Fruit fly (Drosophila melanogaster) whole organism, embryonic: ENCODE measurements around the gene AlkB.
A peak's percentile ranks its signal among the peaks of the same experiment; 100 is the strongest.

Experiments
- B-H1 ChIP-seq: fragments of 200-800 bp; sonication (Bioruptor generic); IDR thresholded peaks from 3 replicates; pipeline ENCODE4 v1.3.6; 2022; ENCODE audit warnings: missing biosample characterization, missing genetic modification characterization
- Bteb2 ChIP-seq: fragments of 200-800 bp; sonication (Bioruptor generic); optimal IDR thresholded peaks from 2 replicates; lab custom pipeline; 2016; ENCODE audit warnings: missing biosample characterization, missing genetic modification characterization
- CG10321 ChIP-seq: fragments of 200-800 bp; sonication (Bioruptor generic); IDR thresholded peaks from 2 replicates; pipeline ENCODE4 v1.3.6; 2022; ENCODE audit warnings: missing biosample characterization, missing genetic modification characterization
- CG10979 ChIP-seq: fragments of 200-800 bp; sonication (Bioruptor generic); optimal IDR thresholded peaks from 2 replicates; lab custom pipeline; 2018; ENCODE audit warnings: missing biosample characterization, mild to moderate bottlenecking, missing genetic modification characterization, moderate library complexity
- CG11456 ChIP-seq: fragments of 200-800 bp; sonication (Bioruptor generic); IDR thresholded peaks from 3 replicates; pipeline ENCODE4 v1.3.6; 2022; ENCODE audit warnings: missing biosample characterization, missing genetic modification characterization
- CG11504 ChIP-seq: fragments of 200-800 bp; sonication (Bioruptor generic); optimal IDR thresholded peaks from 3 replicates; lab custom pipeline; 2019; ENCODE audit warnings: missing biosample characterization, mild to moderate bottlenecking, missing genetic modification characterization, moderate library complexity
- CG15073 ChIP-seq: fragments of 200-800 bp; sonication (Bioruptor generic); optimal IDR thresholded peaks from 2 replicates; lab custom pipeline; 2016; ENCODE audit warnings: missing biosample characterization, missing genetic modification characterization
- CG15601 ChIP-seq: fragments of 200-800 bp; sonication (Bioruptor generic); optimal IDR thresholded peaks from 3 replicates; lab custom pipeline; 2019; ENCODE audit warnings: missing biosample characterization, mild to moderate bottlenecking, missing genetic modification characterization, moderate library complexity
- CG17328 ChIP-seq: fragments of 200-800 bp; sonication (Bioruptor generic); IDR thresholded peaks from 2 replicates; pipeline ENCODE4 v1.3.6; 2022; ENCODE audit warnings: missing biosample characterization, missing genetic modification characterization
- CG17829 ChIP-seq: fragments of 200-800 bp; optimal IDR thresholded peaks from 2 replicates; lab custom pipeline; 2019; ENCODE audit warnings: missing biosample characterization, mild to moderate bottlenecking, missing genetic modification characterization, moderate library complexity
- CG2116 ChIP-seq: fragments of 200-800 bp; sonication (Bioruptor generic); optimal IDR thresholded peaks from 3 replicates; lab custom pipeline; 2018; ENCODE audit warnings: missing biosample characterization, mild to moderate bottlenecking, missing genetic modification characterization
- CG2129 ChIP-seq: fragments of 200-800 bp; sonication (Bioruptor generic); IDR thresholded peaks from 2 replicates; pipeline ENCODE4 v1.3.6; 2022; ENCODE audit warnings: missing biosample characterization, missing genetic modification characterization; ENCODE audit not compliant: partially characterized antibody
- CG2875 ChIP-seq: fragments of 200-800 bp; sonication (Bioruptor generic); optimal IDR thresholded peaks from 2 replicates; lab custom pipeline; 2017; ENCODE audit warnings: missing biosample characterization, mild to moderate bottlenecking, missing genetic modification characterization, missing genetic modification reagents
- CG30020 ChIP-seq: fragments of 200-800 bp; optimal IDR thresholded peaks from 2 replicates; lab custom pipeline; 2019; ENCODE audit warnings: missing biosample characterization, mild to moderate bottlenecking, missing genetic modification characterization, moderate library complexity
- CG3065 ChIP-seq: fragments of 200-800 bp; sonication (Bioruptor generic); optimal IDR thresholded peaks from 2 replicates; lab custom pipeline; 2016; ENCODE audit warnings: missing biosample characterization, missing genetic modification characterization
- CG3847 ChIP-seq: fragments of 200-800 bp; sonication (Bioruptor generic); IDR thresholded peaks from 2 replicates; pipeline ENCODE4 v1.3.6; 2022; ENCODE audit warnings: missing biosample characterization, missing genetic modification characterization
- CG4360 ChIP-seq: fragments of 200-800 bp; sonication (Bioruptor generic); IDR thresholded peaks from 2 replicates; pipeline ENCODE4 v1.3.6; 2022; ENCODE audit warnings: missing biosample characterization, missing genetic modification characterization
- CG5180 ChIP-seq: fragments of 200-800 bp; sonication (Bioruptor generic); optimal IDR thresholded peaks from 3 replicates; lab custom pipeline; 2017; ENCODE audit warnings: missing biosample characterization, missing genetic modification characterization, mild to moderate bottlenecking, moderate library complexity, missing genetic modification reagents
- CG6254 ChIP-seq: fragments of 200-800 bp; sonication (Bioruptor generic); optimal IDR thresholded peaks from 3 replicates; lab custom pipeline; 2017; ENCODE audit warnings: mild to moderate bottlenecking, missing biosample characterization, missing genetic modification reagents, missing genetic modification characterization
- CG7786 ChIP-seq: fragments of 200-800 bp; sonication (Bioruptor generic); optimal IDR thresholded peaks from 2 replicates; lab custom pipeline; 2016; ENCODE audit warnings: missing biosample characterization, missing genetic modification characterization
- CG9215 ChIP-seq: fragments of 200-800 bp; sonication (Bioruptor generic); IDR thresholded peaks from 2 replicates; pipeline ENCODE4 v1.3.6; 2022; ENCODE audit warnings: missing biosample characterization, missing genetic modification characterization
- CG9437 ChIP-seq: fragments of 200-800 bp; sonication (Bioruptor generic); optimal IDR thresholded peaks from 2 replicates; lab custom pipeline; 2018; ENCODE audit warnings: missing biosample characterization, mild to moderate bottlenecking, missing genetic modification characterization
- D19B ChIP-seq: fragments of 200-800 bp; sonication (Bioruptor generic); optimal IDR thresholded peaks from 2 replicates; lab custom pipeline; 2017; ENCODE audit warnings: missing biosample characterization, mild to moderate bottlenecking, missing genetic modification characterization
- Dad ChIP-seq: fragments of 200-800 bp; sonication (Bioruptor generic); optimal IDR thresholded peaks from 3 replicates; lab custom pipeline; 2016; ENCODE audit warnings: missing biosample characterization, missing genetic modification characterization
- Dbx ChIP-seq: fragments of 200-800 bp; sonication (Bioruptor generic); IDR thresholded peaks from 3 replicates; pipeline ENCODE4 v1.3.6; 2022; ENCODE audit warnings: missing biosample characterization, missing genetic modification characterization
- Doc2 ChIP-seq: fragments of 200-800 bp; sonication (Bioruptor generic); IDR thresholded peaks from 2 replicates; pipeline ENCODE4 v1.3.6; 2022; ENCODE audit warnings: missing biosample characterization, missing genetic modification characterization
- Drgx ChIP-seq: fragments of 200-800 bp; sonication (Bioruptor generic); IDR thresholded peaks from 2 replicates; pipeline ENCODE4 v1.3.6; 2022; ENCODE audit warnings: missing biosample characterization, missing genetic modification characterization
- Mes4 ChIP-seq: fragments of 200-800 bp; sonication (Bioruptor generic); optimal IDR thresholded peaks from 2 replicates; lab custom pipeline; 2016; ENCODE audit warnings: missing biosample characterization, missing genetic modification characterization
- NC2α ChIP-seq: fragments of 200-800 bp; sonication (Bioruptor generic); optimal IDR thresholded peaks from 2 replicates; lab custom pipeline; 2016; ENCODE audit warnings: missing biosample characterization, missing genetic modification characterization
- NK7.1 ChIP-seq: fragments of 200-800 bp; sonication (Bioruptor generic); optimal IDR thresholded peaks from 3 replicates; lab custom pipeline; 2016; ENCODE audit warnings: missing biosample characterization, missing genetic modification characterization
- NfI ChIP-seq: fragments of 200-800 bp; sonication (Bioruptor generic); optimal IDR thresholded peaks from 3 replicates; lab custom pipeline; 2018; ENCODE audit warnings: missing biosample characterization, mild to moderate bottlenecking, missing genetic modification characterization, moderate library complexity
- Ptx1 ChIP-seq: fragments of 200-800 bp; sonication (Bioruptor generic); IDR thresholded peaks from 2 replicates; pipeline ENCODE4 v1.3.6; 2022; ENCODE audit warnings: missing biosample characterization, missing genetic modification characterization
- Rx ChIP-seq: fragments of 200-800 bp; sonication (Bioruptor generic); IDR thresholded peaks from 2 replicates; pipeline ENCODE4 v1.3.6; 2022; ENCODE audit warnings: missing biosample characterization, missing genetic modification characterization
- Sry-β ChIP-seq: fragments of 200-800 bp; sonication (Bioruptor generic); optimal IDR thresholded peaks from 2 replicates; lab custom pipeline; 2018; ENCODE audit warnings: missing biosample characterization, mild to moderate bottlenecking, missing genetic modification characterization, moderate library complexity
- Sry-δ ChIP-seq: fragments of 200-800 bp; sonication (Bioruptor generic); optimal IDR thresholded peaks from 2 replicates; lab custom pipeline; 2016; ENCODE audit warnings: missing biosample characterization, missing genetic modification characterization
- Usf ChIP-seq: fragments of 200-800 bp; sonication (Bioruptor generic); optimal IDR thresholded peaks from 2 replicates; lab custom pipeline; 2017; ENCODE audit warnings: missing genotype, missing biosample characterization, missing genetic modification characterization
- Xrp1 ChIP-seq: fragments of 200-800 bp; sonication (Bioruptor generic); IDR thresholded peaks from 2 replicates; pipeline ENCODE4 v1.3.6; 2022; ENCODE audit warnings: missing biosample characterization, missing genetic modification characterization
- bab2 ChIP-seq: fragments of 200-800 bp; sonication (Bioruptor generic); optimal IDR thresholded peaks from 2 replicates; lab custom pipeline; 2016; ENCODE audit warnings: missing biosample characterization, missing genetic modification characterization
- chif ChIP-seq, 2 experiments: fragments of 200-800 bp; sonication (Bioruptor generic); optimal IDR thresholded peaks; 3 replicates each; lab custom pipeline; 2016; ENCODE audit warnings: missing biosample characterization in 2 of 2, missing genetic modification characterization in 2 of 2
- crc ChIP-seq: fragments of 200-800 bp; sonication (Bioruptor generic); optimal IDR thresholded peaks from 2 replicates; lab custom pipeline; 2016; ENCODE audit warnings: missing biosample characterization, missing genetic modification characterization
- dmrt11E ChIP-seq: fragments of 200-800 bp; sonication (Bioruptor generic); optimal IDR thresholded peaks from 3 replicates; lab custom pipeline; 2018; ENCODE audit warnings: missing biosample characterization, mild to moderate bottlenecking, missing genetic modification characterization, moderate library complexity
- dysf ChIP-seq: fragments of 200-800 bp; sonication (Bioruptor generic); IDR thresholded peaks from 3 replicates; pipeline ENCODE4 v1.3.6; 2022; ENCODE audit warnings: missing biosample characterization, missing genetic modification characterization
- gcm ChIP-seq: fragments of 200-800 bp; sonication (Bioruptor generic); optimal IDR thresholded peaks from 2 replicates; lab custom pipeline; 2019; ENCODE audit warnings: missing biosample characterization, mild to moderate bottlenecking, missing genetic modification characterization, moderate library complexity
- gro ChIP-seq: fragments of 200-800 bp; sonication (Bioruptor generic); optimal IDR thresholded peaks from 2 replicates; lab custom pipeline; 2016; ENCODE audit warnings: missing biosample characterization, missing genetic modification characterization
- gsb-n ChIP-seq: fragments of 200-800 bp; sonication (Bioruptor generic); optimal IDR thresholded peaks from 3 replicates; lab custom pipeline; 2018; ENCODE audit warnings: missing biosample characterization, mild to moderate bottlenecking, missing genetic modification characterization
- ham ChIP-seq: fragments of 200-800 bp; sonication (Bioruptor generic); IDR thresholded peaks from 2 replicates; pipeline ENCODE4 v1.3.6; 2022; ENCODE audit warnings: missing biosample characterization, missing genetic modification characterization
- knrl ChIP-seq: fragments of 200-800 bp; sonication (Bioruptor generic); IDR thresholded peaks from 3 replicates; pipeline ENCODE4 v1.3.6; 2022; ENCODE audit warnings: missing biosample characterization, missing genetic modification characterization; ENCODE audit not compliant: partially characterized antibody
- nerfin-2 ChIP-seq: fragments of 200-800 bp; sonication (Bioruptor generic); IDR thresholded peaks from 2 replicates; pipeline ENCODE4 v1.3.6; 2022; ENCODE audit warnings: missing biosample characterization, missing genetic modification characterization; ENCODE audit not compliant: partially characterized antibody
- pho ChIP-seq: fragments of 200-800 bp; sonication (Bioruptor generic); optimal IDR thresholded peaks from 2 replicates; lab custom pipeline; 2016; ENCODE audit warnings: missing biosample characterization, missing genetic modification characterization
- sima ChIP-seq: fragments of 200-800 bp; sonication (Bioruptor generic); optimal IDR thresholded peaks from 2 replicates; lab custom pipeline; 2016; ENCODE audit warnings: missing biosample characterization, missing genetic modification characterization
- slbo ChIP-seq: fragments of 200-800 bp; sonication (Bioruptor generic); IDR thresholded peaks from 2 replicates; pipeline ENCODE4 v1.3.6; 2022; ENCODE audit warnings: missing biosample characterization, missing genetic modification characterization
- sr ChIP-seq: fragments of 200-800 bp; sonication (Bioruptor generic); IDR thresholded peaks from 3 replicates; pipeline ENCODE4 v1.3.6; 2022; ENCODE audit warnings: missing biosample characterization, missing genetic modification characterization

The AlkB gene

DNA sequence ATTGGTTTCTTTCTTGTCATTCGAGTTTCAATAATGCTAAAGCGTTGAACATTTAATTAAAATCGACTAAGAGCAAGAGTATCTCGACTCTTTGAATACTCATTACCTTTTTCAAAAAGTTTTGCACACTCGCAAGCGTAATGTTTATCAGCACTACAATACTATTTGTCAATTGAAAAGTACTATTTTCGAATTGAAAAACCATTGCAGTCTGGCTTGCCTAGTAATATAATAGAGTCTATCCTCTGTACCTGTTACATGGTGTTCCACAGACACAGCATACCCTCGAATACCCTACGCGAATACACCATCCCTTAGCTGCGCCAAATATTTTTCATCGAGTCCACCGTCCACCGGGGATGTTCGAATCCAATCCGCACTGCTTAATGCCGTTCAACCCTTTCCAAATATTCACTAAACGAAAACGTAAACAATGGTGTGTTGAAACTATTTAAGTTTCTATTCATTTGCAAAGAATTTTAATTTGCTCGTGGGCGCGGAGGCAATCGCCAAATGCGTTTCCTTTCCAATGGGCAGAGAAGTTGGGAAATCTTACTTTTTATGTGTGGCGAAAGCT, 40.6 kb downstream of the AlkB start (continued):
- TF ChIP-seq CG17328 (GFP tag; lab: Robert Waterston, UW), result peak; percentile 40; the same call in 1 of the 2 replicates
- TF ChIP-seq Doc2 (GFP tag; lab: Robert Waterston, UW), result no peak
- TF ChIP-seq CG2129 (GFP tag; lab: Robert Waterston, UW), result no peak
- TF ChIP-seq CG3847 (GFP tag; lab: Robert Waterston, UW), result no peak
- peak; percentile 11 for TF ChIP-seq CG7786 (GFP tag; lab: Kevin White, UChicago)
- TF ChIP-seq CG5180 (GFP tag; lab: Kevin White, UChicago), result no peak
- TF ChIP-seq CG15601 (tag; lab: Kevin White, UChicago), result peak; percentile 4
- TF ChIP-seq CG9215 (GFP tag; lab: Robert Waterston, UW), result no peak
- TF ChIP-seq knrl, result no peak
- TF ChIP-seq Ptx1 (GFP tag; lab: Robert Waterston, UW), result peak; percentile 42
- TF ChIP-seq Dad, result no peak
- TF ChIP-seq sima (GFP tag; lab: Kevin White, UChicago), result no peak
- TF ChIP-seq B-H1 (GFP tag; lab: Robert Waterston, UW), result no peak
- no peak for TF ChIP-seq Sry-β (GFP tag; lab: Kevin White, UChicago)
- TF ChIP-seq CG2116 (GFP tag; lab: Kevin White, UChicago), result no peak
- TF ChIP-seq pho (GFP tag; lab: Kevin White, UChicago), result no peak
- TF ChIP-seq CG3065 (GFP tag; lab: Kevin White, UChicago), result no peak
- TF ChIP-seq CG10979 (tag; lab: Kevin White, UChicago), result peak; percentile 45
- TF ChIP-seq gcm (GFP tag; lab: Kevin White, UChicago), result no peak
- no peak for TF ChIP-seq sr (GFP tag; lab: Robert Waterston, UW)
- TF ChIP-seq dmrt11E (tag; lab: Kevin White, UChicago), result peak; percentile 46
- 0 out of 3 replicates have a peak, but pooled peaks have one; percentile 19 for TF ChIP-seq Dbx (GFP tag; lab: Robert Waterston, UW)
- no peak for TF ChIP-seq CG11504 (tag; lab: Kevin White, UChicago)
- TF ChIP-seq Usf (GFP tag; lab: Kevin White, UChicago), result no peak
- TF ChIP-seq NC2α (GFP tag; lab: Kevin White, UChicago), result no peak
- no peak for TF ChIP-seq Bteb2 (GFP tag; lab: Kevin White, UChicago)
- no peak for TF ChIP-seq crc
- TF ChIP-seq CG4360, result no peak
- no peak for TF ChIP-seq nerfin-2 (GFP tag; lab: Robert Waterston, UW)
- no peak for TF ChIP-seq bab2
- TF ChIP-seq Mes4, result no peak
- no peak for TF ChIP-seq NK7.1 (GFP tag; lab: Kevin White, UChicago)
- peak; percentile 52 for TF ChIP-seq Xrp1 (GFP tag; lab: Robert Waterston, UW)
- TF ChIP-seq CG15073 (GFP tag; lab: Kevin White, UChicago), result no peak
- TF ChIP-seq CG11456 (GFP tag; lab: Robert Waterston, UW), result no peak
- TF ChIP-seq ham, result no peak
- no peak for TF ChIP-seq Rx (GFP tag; lab: Robert Waterston, UW)
- TF ChIP-seq gsb-n (tag; lab: Kevin White, UChicago), result no peak
- peak in 1 of 2 experiments; percentile 22 for TF ChIP-seq chif (GFP tag; optimal IDR thresholded peaks at IDR 0.05; lab: Kevin White, UChicago)
- TF ChIP-seq CG17829 (tag; lab: Kevin White, UChicago), result peak; percentile 8
- TF ChIP-seq CG9437 (GFP tag; lab: Kevin White, UChicago), result no peak
- no peak for TF ChIP-seq CG6254 (GFP tag; lab: Kevin White, UChicago)
- no peak for TF ChIP-seq Sry-δ (GFP tag; lab: Kevin White, UChicago)
- no peak for TF ChIP-seq Drgx (GFP tag; lab: Robert Waterston, UW)
- no peak for TF ChIP-seq CG10321 (GFP tag; lab: Robert Waterston, UW)
- peak; percentile 90 for TF ChIP-seq D19B (GFP tag; lab: Kevin White, UChicago)
- peak; percentile 50; the same call in 1 of the 2 replicates for TF ChIP-seq slbo (GFP tag; lab: Robert Waterston, UW)
- TF ChIP-seq CG30020 (tag; lab: Kevin White, UChicago), result no peak
- no peak for TF ChIP-seq CG2875 (GFP tag; lab: Kevin White, UChicago)
- TF ChIP-seq gro (GFP tag; lab: Kevin White, UChicago), result no peak
- TF ChIP-seq NfI (GFP tag; lab: Kevin White, UChicago), result no peak
- TF ChIP-seq dysf (GFP tag; lab: Robert Waterston, UW), result no peak
